Worm (Caenorhabditis elegans) whole organism, midembryonic: ENCODE results near the gene ndx-2.
"Not testable (repeated sequence)": the region's sequence is repeated elsewhere in the genome, so short reads cannot be mapped to it uniquely, and the experiment has no call there.

ENCODE experiments used
- T22C8.4 ChIP-seq: fragments of 200-800 bp; sonication (Bioruptor generic); IDR thresholded peaks from 2 replicates; pipeline ENCODE4 v1.3.6; 2022; ENCODE audit warnings: missing genetic modification characterization, missing compliant biosample characterization
- cog-1 ChIP-seq: sonication (generic microtip); optimal IDR thresholded peaks from 2 replicates; lab custom pipeline; 2016; ENCODE audit warnings: missing genetic modification characterization, missing compliant biosample characterization
- flt-1 ChIP-seq: fragments of 200-800 bp; sonication (Bioruptor generic); IDR thresholded peaks from 2 replicates; pipeline ENCODE4 v1.3.6; 2022; ENCODE audit warnings: missing genetic modification characterization, missing compliant biosample characterization
- klf-2 ChIP-seq: fragments of 200-800 bp; sonication (Bioruptor generic); conservative IDR thresholded peaks from 2 replicates; pipeline ENCODE4 v1.3.6; 2022; ENCODE audit warnings: missing genetic modification reagents, missing genetic modification characterization, missing compliant biosample characterization
- med-1 ChIP-seq: sonication (generic microtip); optimal IDR thresholded peaks from 2 replicates; lab custom pipeline; 2017; ENCODE audit warnings: missing genetic modification characterization, mild to moderate bottlenecking, missing compliant biosample characterization, antibody characterized with exemption, missing genetic modification reagents; ENCODE audit not compliant: insufficient read depth
- ref-1 ChIP-seq: fragments of 200-800 bp; sonication (Bioruptor generic); conservative IDR thresholded peaks from 2 replicates; pipeline ENCODE4 v1.3.6; 2022; ENCODE audit warnings: missing genetic modification reagents, missing genetic modification characterization, missing compliant biosample characterization
- tab-1 ChIP-seq: fragments of 200-800 bp; sonication (Bioruptor generic); IDR thresholded peaks from 2 replicates; pipeline ENCODE4 v1.3.6; 2022; ENCODE audit warnings: missing genetic modification characterization, missing compliant biosample characterization
- ztf-23 ChIP-seq: fragments of 200-800 bp; sonication (Bioruptor generic); IDR thresholded peaks from 2 replicates; pipeline ENCODE4 v1.3.6; 2022; ENCODE audit warnings: missing genetic modification reagents, missing genetic modification characterization, missing compliant biosample characterization
- ztf-29 ChIP-seq: fragments of 200-800 bp; sonication (Bioruptor generic); IDR thresholded peaks from 2 replicates; pipeline ENCODE4 v1.3.6; 2022; ENCODE audit warnings: missing genetic modification reagents, missing genetic modification characterization, missing compliant biosample characterization

The ndx-2 gene

ce11 chrV:2639035-2639434 is 25.8 kb downstream of the ndx-2 start, which contains the start of gene W02H5.2:
TSS of gene W02H5.2 (plus strand) at chrV:2639335.
- no peak for TF ChIP-seq flt-1 (GFP tag; lab: Robert Waterston, UW)
- no peak for TF ChIP-seq ref-1 (GFP tag; lab: Robert Waterston, UW)
- no peak for TF ChIP-seq T22C8.4 (GFP tag; lab: Robert Waterston, UW)
- TF ChIP-seq cog-1, result no peak
- no peak for TF ChIP-seq ztf-29
- TF ChIP-seq tab-1 (GFP tag; lab: Robert Waterston, UW), result no peak
- TF ChIP-seq klf-2 (GFP tag; lab: Robert Waterston, UW), result no peak
- TF ChIP-seq ztf-23 (GFP tag; lab: Robert Waterston, UW), result no peak
- no peak for TF ChIP-seq med-1

- TF ChIP-seq ztf-29, result peak; percentile 41; the same call in 1 of the 2 replicates
- TF ChIP-seq flt-1 (GFP tag; lab: Robert Waterston, UW), result peak; percentile 68; the same call in 1 of the 2 replicates
- 0 out of 2 replicates have a peak, but pooled peaks have one; percentile 33 for TF ChIP-seq T22C8.4 (GFP tag; lab: Robert Waterston, UW)
- TF ChIP-seq med-1, result no peak
- TF ChIP-seq ref-1 (GFP tag; lab: Robert Waterston, UW), result no peak
- TF ChIP-seq tab-1 (GFP tag; lab: Robert Waterston, UW), result no peak
- TF ChIP-seq ztf-23 (GFP tag; lab: Robert Waterston, UW), result peak; percentile 70; the same call in 1 of the 2 replicates
- peak; percentile 34 for TF ChIP-seq cog-1
- no peak for TF ChIP-seq klf-2 (GFP tag; lab: Robert Waterston, UW)
Observed at ce11 chrV:2638545-2638944, 26.3 kb downstream of the ndx-2 start, which contains the start of gene W02H5.19. TSS of gene W02H5.19 (plus strand) at chrV:2638890.

- TF ChIP-seq ztf-29 (peak; percentile 43; the same call in 1 of the 2 replicates), flt-1 (GFP tag; lab: Robert Waterston, UW) (0 out of 2 replicates have a peak, but pooled peaks have one; percentile 10)
Observed at ce11 chrV:2634783-2635569, 29.8 kb downstream of the ndx-2 start.

DNA sequence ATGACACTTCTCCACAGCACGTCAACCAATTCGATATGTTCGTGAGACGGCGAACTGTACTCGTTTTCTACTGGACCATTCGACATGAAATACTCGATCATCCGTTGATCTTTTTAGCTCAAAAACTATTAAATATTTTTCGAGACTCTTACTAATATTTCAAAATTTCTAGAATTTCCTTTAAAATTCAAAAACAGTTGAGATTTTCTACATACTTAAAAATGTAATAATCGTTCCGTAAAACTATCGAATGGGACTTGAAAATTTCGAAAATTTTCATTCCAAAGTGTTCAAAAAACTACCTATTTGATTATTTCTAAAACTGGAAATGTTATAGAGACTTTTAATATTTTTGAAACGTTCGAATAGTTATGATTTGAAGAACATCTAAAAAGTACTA is 39.4 kb downstream of the ndx-2 start, which contains the start of gene sknr-1:
Gene sknr-1, minus strand, starts transcription at position 101 of the 400 bp plus-strand sequence.
- TF ChIP-seq ztf-23 (GFP tag; lab: Robert Waterston, UW); med-1; flt-1 (GFP tag; lab: Robert Waterston, UW): not testable (repeated sequence)

DNA sequence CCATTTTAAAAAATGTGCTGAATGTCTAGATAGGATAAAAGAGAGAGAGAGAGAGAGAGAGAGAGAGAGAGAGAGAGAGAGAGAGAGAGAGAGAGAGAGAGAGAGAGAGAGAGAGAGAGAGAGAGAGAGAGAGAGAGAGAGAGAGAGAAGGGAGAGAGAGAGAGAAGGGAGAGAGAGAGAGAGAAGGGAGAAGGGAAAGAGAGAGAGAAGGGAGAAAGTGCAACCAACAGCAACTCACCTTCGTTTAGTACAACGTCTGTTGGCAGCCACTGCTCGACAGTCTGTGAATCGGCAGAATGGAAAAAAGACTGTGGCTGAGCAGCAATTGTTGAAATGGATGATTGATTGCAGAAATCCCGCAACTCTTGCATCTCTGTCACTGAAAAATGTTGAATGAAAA is 41.0 kb downstream of the ndx-2 start:
- TF ChIP-seq ztf-29 (no peak), med-1 (no peak), ref-1 (GFP tag; lab: Robert Waterston, UW) (no peak), tab-1 (GFP tag; lab: Robert Waterston, UW) (no peak), klf-2 (GFP tag; lab: Robert Waterston, UW) (no peak), flt-1 (GFP tag; lab: Robert Waterston, UW) (no peak), cog-1 (no peak), T22C8.4 (GFP tag; lab: Robert Waterston, UW) (no peak), ztf-23 (GFP tag; lab: Robert Waterston, UW) (no peak)

DNA sequence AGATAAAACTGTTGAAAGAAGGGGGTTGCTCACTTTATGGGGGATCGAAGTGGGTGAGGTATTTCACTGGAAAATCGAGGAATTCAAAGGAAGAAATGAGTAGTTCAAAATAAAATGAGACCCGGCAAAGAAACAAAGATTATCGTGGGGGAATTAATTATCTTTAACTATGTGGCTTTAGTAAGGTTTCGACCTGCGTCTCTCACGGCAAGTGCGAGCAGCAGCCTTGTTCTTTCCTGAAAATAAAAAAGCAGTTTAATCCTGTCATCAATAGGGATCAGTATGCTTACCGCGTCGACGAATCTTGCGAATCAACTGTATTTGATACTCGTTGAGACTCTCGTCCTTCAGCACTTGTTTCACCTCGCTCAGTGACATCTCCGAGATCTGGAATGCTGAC is 42.9 kb downstream of the ndx-2 start, which contains the start of gene srh-271:
Gene srh-271, minus strand, starts transcription at position 101 of the 400 bp plus-strand sequence.
- no peak for TF ChIP-seq med-1
- TF ChIP-seq tab-1 (GFP tag; lab: Robert Waterston, UW), result no peak
- no peak for TF ChIP-seq flt-1 (GFP tag; lab: Robert Waterston, UW)
- no peak for TF ChIP-seq cog-1
- no peak for TF ChIP-seq ref-1 (GFP tag; lab: Robert Waterston, UW)
- TF ChIP-seq T22C8.4 (GFP tag; lab: Robert Waterston, UW), result no peak
- no peak for TF ChIP-seq ztf-23 (GFP tag; lab: Robert Waterston, UW)
- TF ChIP-seq klf-2 (GFP tag; lab: Robert Waterston, UW), result no peak
- TF ChIP-seq ztf-29, result no peak

ce11 chrV:2617499-2617898 is 47.3 kb downstream of the ndx-2 start:
- TF ChIP-seq T22C8.4 (GFP tag; lab: Robert Waterston, UW) (no peak), tab-1 (GFP tag; lab: Robert Waterston, UW) (no peak), klf-2 (GFP tag; lab: Robert Waterston, UW) (no peak), med-1 (no peak), flt-1 (GFP tag; lab: Robert Waterston, UW) (no peak), ztf-23 (GFP tag; lab: Robert Waterston, UW) (no peak), ztf-29 (no peak), cog-1 (no peak), ref-1 (GFP tag; lab: Robert Waterston, UW) (no peak)

- no peak for TF ChIP-seq ztf-29
- TF ChIP-seq ref-1 (GFP tag; lab: Robert Waterston, UW), result no peak
- TF ChIP-seq cog-1, result no peak
- no peak for TF ChIP-seq T22C8.4 (GFP tag; lab: Robert Waterston, UW)
- no peak for TF ChIP-seq klf-2 (GFP tag; lab: Robert Waterston, UW)
- TF ChIP-seq flt-1 (GFP tag; lab: Robert Waterston, UW), result no peak
- no peak for TF ChIP-seq ztf-23 (GFP tag; lab: Robert Waterston, UW)
Observed at ce11 chrV:2614986-2615687, 49.7 kb downstream of the ndx-2 start, which contains the start of gene F53E10.1. TSS of gene F53E10.1 (plus strand) at chrV:2615310.
